Fruit fly (Drosophila melanogaster): ENCODE data around the gene nau.
A peak's percentile ranks its signal among the peaks of the same experiment; 100 is the strongest.

Gene nau

DNA sequence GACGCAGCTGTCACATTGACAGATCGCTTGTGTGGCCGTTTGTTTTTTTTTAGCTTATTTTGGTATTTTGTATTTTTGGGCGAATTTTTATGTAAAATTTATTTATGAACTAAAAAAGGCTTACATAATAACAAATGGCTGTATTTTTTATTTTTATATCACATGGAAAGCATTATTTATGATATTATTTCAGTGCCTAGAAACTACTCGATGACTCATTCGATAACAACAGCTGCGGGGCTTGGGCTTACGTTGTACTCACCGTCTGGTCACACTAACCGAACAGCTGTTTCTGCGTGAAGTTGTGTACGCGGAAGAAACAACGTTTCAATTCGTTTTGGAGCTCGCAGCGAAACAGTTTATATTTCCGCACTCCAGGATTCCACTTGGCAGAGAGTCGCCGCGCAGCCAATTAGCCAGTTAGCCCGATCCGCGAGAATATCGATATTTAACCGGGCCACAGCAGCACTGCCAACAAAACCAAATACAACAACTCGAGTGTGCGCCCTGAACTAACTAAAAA, 14.9 kb upstream of the nau start, which contains the start of the genes Hmgcr and Rpn9 (continued):
- TF ChIP-seq CG4318 (GFP tag; optimal IDR thresholded peaks at IDR 0.05) (no peak), CG3919 (GFP tag; optimal IDR thresholded peaks at IDR 0.05) (peak; percentile 39), Hr39 (GFP tag; optimal IDR thresholded peaks at IDR 0.05) (no peak), Hr38 (GFP tag; optimal IDR thresholded peaks at IDR 0.05) (no peak), Eip78C (GFP tag) (peak; percentile 69), ss (GFP tag; optimal IDR thresholded peaks at IDR 0.05) (no peak), Sox14 (GFP tag; optimal IDR thresholded peaks at IDR 0.05) (peak; percentile 39), salr (GFP tag; optimal IDR thresholded peaks at IDR 0.05) (no peak), Smox (GFP tag; optimal IDR thresholded peaks at IDR 0.05) (no peak), CG6163 (GFP tag; IDR thresholded peaks at IDR 0.05) (no peak), spab (GFP tag; optimal IDR thresholded peaks at IDR 0.05) (no peak), CG11294 (GFP tag; IDR thresholded peaks at IDR 0.05) (no peak), Ets96B (tag; optimal IDR thresholded peaks at IDR 0.05) (no peak), topi (GFP tag; optimal IDR thresholded peaks at IDR 0.05) (no peak), OdsH (GFP tag; optimal IDR thresholded peaks at IDR 0.05) (no peak), cyc (GFP tag; optimal IDR thresholded peaks at IDR 0.05) (no peak), CG11762 (GFP tag; optimal IDR thresholded peaks at IDR 0.05; ENCODE audit: insufficient read depth) (no peak), Eip93F (GFP tag; optimal IDR thresholded peaks at IDR 0.05) (peak; percentile 52), CG6792 (GFP tag; optimal IDR thresholded peaks at IDR 0.05) (no peak), CG8319 (GFP tag; optimal IDR thresholded peaks at IDR 0.05) (no peak), CG31627 (GFP tag; optimal IDR thresholded peaks at IDR 0.05) (no peak), dsx (GFP tag; optimal IDR thresholded peaks at IDR 0.05; ENCODE audit: poor library complexity, severe bottlenecking) (peak; percentile 11), vri (GFP tag; optimal IDR thresholded peaks at IDR 0.05) (peak; percentile 48), dac (GFP tag; optimal IDR thresholded peaks at IDR 0.05) (no peak), achi (GFP tag; optimal IDR thresholded peaks at IDR 0.05) (peak; percentile 100), CG16779 (tag; optimal IDR thresholded peaks at IDR 0.05) (no peak), CG9139 (GFP tag; optimal IDR thresholded peaks at IDR 0.05) (no peak), CG11902 (GFP tag; optimal IDR thresholded peaks at IDR 0.05) (no peak), CG10669 (GFP tag; optimal IDR thresholded peaks at IDR 0.05) (no peak), acj6 (GFP tag; optimal IDR thresholded peaks at IDR 0.05) (no peak), CG6808 (GFP tag; optimal IDR thresholded peaks at IDR 0.05) (no peak)

DNA sequence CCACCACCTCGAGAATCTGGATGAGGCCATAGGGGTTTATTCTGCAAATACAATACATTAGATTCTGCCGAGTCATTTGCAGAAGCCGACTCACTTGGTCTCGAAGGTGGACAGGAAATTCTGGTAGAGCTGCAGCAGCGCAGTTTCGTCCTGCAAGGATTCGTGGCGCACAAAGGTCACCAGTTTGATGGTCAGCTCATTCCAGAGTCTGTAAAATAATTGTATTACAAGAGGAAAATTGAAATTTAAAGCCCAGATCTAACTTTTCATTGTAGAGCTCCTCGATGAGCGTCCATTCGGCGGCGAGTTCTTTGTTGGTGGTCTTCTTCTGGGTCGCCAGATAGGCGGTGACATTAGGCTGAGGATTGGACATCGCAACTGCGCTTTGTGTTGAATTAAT, 14.4 kb upstream of the nau start:
- TF ChIP-seq CG15336 (GFP tag; IDR thresholded peaks at IDR 0.05) = no peak
- TF ChIP-seq CG3032 (tag; optimal IDR thresholded peaks at IDR 0.05) = no peak

DNA sequence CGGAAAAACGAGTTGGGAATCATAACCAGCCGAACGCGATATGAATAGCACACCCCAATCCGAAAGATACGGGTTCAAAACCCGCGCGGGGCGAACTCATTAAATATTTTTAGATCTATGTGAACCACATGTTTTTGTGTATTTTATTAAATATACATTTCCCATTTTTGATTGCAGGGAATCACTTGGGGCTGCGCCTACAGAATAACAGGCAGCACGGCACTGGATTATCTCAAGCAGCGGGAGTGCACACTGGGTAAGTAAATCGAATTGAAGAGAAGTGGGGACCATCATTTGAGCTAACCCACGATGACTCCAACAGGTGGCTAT, 12.3 kb upstream of the nau start:
- TF ChIP-seq CG4318 (GFP tag; optimal IDR thresholded peaks at IDR 0.05) (no peak), CG8319 (GFP tag; optimal IDR thresholded peaks at IDR 0.05) (no peak), svp (GFP tag) (peak; percentile 74), CG3919 (GFP tag; optimal IDR thresholded peaks at IDR 0.05) (no peak)

DNA sequence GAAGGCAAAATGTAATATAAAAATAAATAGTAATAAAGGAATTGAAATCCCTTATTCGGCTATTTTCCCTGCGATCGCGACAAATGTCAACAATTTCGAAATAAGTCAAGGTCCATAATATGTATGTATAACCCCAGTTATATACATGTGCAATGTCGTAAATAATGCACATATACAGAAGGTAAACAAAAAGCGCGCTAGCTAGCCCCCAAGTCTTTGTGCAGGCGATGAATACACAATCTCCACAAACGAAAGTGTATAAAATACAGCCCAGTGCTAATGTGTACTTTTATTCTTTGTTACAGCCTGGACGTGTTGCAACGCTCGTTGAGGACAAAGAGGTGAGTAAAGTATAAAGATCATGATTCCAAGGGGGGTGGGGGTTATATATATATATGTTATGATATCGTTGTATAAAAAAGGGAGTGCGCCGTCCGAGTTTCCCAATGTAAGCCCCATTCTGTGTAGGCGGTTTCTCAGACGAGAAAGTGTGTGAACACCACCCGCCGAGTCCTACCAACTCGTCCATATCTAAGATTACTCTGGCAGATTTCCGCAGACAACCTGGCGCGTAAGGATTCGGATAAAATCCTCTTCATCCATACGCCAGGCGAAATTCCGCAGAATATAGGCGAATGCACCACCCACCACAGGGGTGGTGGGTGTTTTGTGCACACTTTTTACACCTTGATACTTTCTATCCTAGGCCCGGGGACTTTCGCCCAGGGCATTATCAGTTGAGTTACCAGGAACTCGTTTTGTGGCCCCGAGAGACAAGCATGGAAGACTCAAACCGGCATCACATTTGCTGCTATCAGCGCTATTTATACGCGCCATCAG, 11.7 kb upstream of the nau start:
- TF ChIP-seq CG32006 (GFP tag; optimal IDR thresholded peaks at IDR 0.05) (peak; percentile 22), dsx (GFP tag; optimal IDR thresholded peaks at IDR 0.05; ENCODE audit: poor library complexity, severe bottlenecking) (peak; percentile 52), Met (GFP tag; optimal IDR thresholded peaks at IDR 0.05) (no peak), CG10631 (GFP tag; optimal IDR thresholded peaks at IDR 0.05) (no peak), Gug (GFP tag; IDR thresholded peaks at IDR 0.05) (no peak), Sox14 (GFP tag; optimal IDR thresholded peaks at IDR 0.05) (peak; percentile 95), CG11294 (GFP tag; IDR thresholded peaks at IDR 0.05) (no peak), CG6854 (GFP tag; optimal IDR thresholded peaks at IDR 0.05) (peak; percentile 70), CG16779 (tag; optimal IDR thresholded peaks at IDR 0.05) (peak; percentile 41), acj6 (GFP tag; optimal IDR thresholded peaks at IDR 0.05) (no peak), Smox (GFP tag; optimal IDR thresholded peaks at IDR 0.05) (no peak), CG15336 (GFP tag; IDR thresholded peaks at IDR 0.05) (peak; percentile 42; the same call in 1 of the 2 replicates), CG8119 (GFP tag; IDR thresholded peaks at IDR 0.05) (peak; percentile 37; the same call in 2 of the 3 replicates), CG10669 (GFP tag; optimal IDR thresholded peaks at IDR 0.05) (no peak), topi (GFP tag; optimal IDR thresholded peaks at IDR 0.05) (no peak), Ets96B (tag; optimal IDR thresholded peaks at IDR 0.05) (no peak), CG6163 (GFP tag; IDR thresholded peaks at IDR 0.05) (peak; percentile 40; the same call in 1 of the 3 replicates), fd59A (GFP tag; optimal IDR thresholded peaks at IDR 0.05) (no peak), Eip93F (GFP tag; optimal IDR thresholded peaks at IDR 0.05) (peak; percentile 61), lz (GFP tag; optimal IDR thresholded peaks at IDR 0.05) (no peak), CG9139 (GFP tag; optimal IDR thresholded peaks at IDR 0.05) (peak; percentile 38), CG3919 (GFP tag; optimal IDR thresholded peaks at IDR 0.05) (peak; percentile 25), pdm3 (GFP tag; optimal IDR thresholded peaks at IDR 0.05) (no peak)
